Worm (Caenorhabditis elegans) whole organism, L4 larva: ENCODE data around the gene abu-15.

Source experiments
- F10B5.3 ChIP-seq: sonication (generic microtip); optimal IDR thresholded peaks from 2 replicates; lab custom pipeline; 2016; ENCODE audit warnings: mild to moderate bottlenecking, missing genetic modification characterization, missing compliant biosample characterization
- F37D6.2 ChIP-seq: sonication (generic microtip); optimal IDR thresholded peaks from 2 replicates; lab custom pipeline; 2016; ENCODE audit warnings: mild to moderate bottlenecking, missing genetic modification characterization, missing compliant biosample characterization
- F44E2.7 ChIP-seq: fragments of 200-800 bp; sonication (Bioruptor generic); IDR thresholded peaks from 2 replicates; pipeline ENCODE4 v2.1.2; 2022; ENCODE audit warnings: missing genetic modification characterization, missing compliant biosample characterization
- T26A8.4 ChIP-seq: fragments of 200-800 bp; sonication (Bioruptor generic); IDR thresholded peaks from 2 replicates; pipeline ENCODE4 v1.3.6; 2022; ENCODE audit warnings: missing genetic modification characterization, missing compliant biosample characterization
- Y105C5A.15 ChIP-seq: fragments of 200-800 bp; sonication (Bioruptor generic); IDR thresholded peaks from 2 replicates; pipeline ENCODE4 v1.3.6; 2022; ENCODE audit warnings: missing genetic modification characterization, missing compliant biosample characterization
- Y48G9A.11 ChIP-seq: fragments of 200-800 bp; sonication (Bioruptor generic); IDR thresholded peaks from 2 replicates; pipeline ENCODE4 v1.3.6; 2022; ENCODE audit warnings: missing genetic modification reagents, missing genetic modification characterization, missing compliant biosample characterization
- ZK337.2 ChIP-seq: fragments of 200-800 bp; sonication (Bioruptor generic); IDR thresholded peaks from 2 replicates; pipeline ENCODE4 v1.3.6; 2022; ENCODE audit warnings: missing genetic modification reagents, missing genetic modification characterization, missing compliant biosample characterization
- aha-1 ChIP-seq: fragments of 150-350 bp; peaks from one replicate; lab custom pipeline; 2014; ENCODE audit warnings: missing biosample characterization, missing genetic modification characterization
- ama-1 ChIP-seq: fragments of 150-350 bp; optimal IDR thresholded peaks from 2 replicates; lab custom pipeline; 2014; ENCODE audit warnings: inconsistent platforms, mixed read lengths
- ceh-20 ChIP-seq: fragments of 200-800 bp; sonication (Bioruptor generic); IDR thresholded peaks from 2 replicates; pipeline ENCODE4 v1.3.6; 2022; ENCODE audit warnings: missing genetic modification reagents, missing genetic modification characterization, missing compliant biosample characterization
- ceh-62 ChIP-seq: sonication (generic microtip); optimal IDR thresholded peaks from 2 replicates; lab custom pipeline; 2017; ENCODE audit warnings: missing biosample characterization, missing genetic modification characterization
- cey-2 ChIP-seq: sonication (generic microtip); optimal IDR thresholded peaks from 3 replicates; lab custom pipeline; 2017; ENCODE audit warnings: missing genetic modification characterization, mild to moderate bottlenecking, missing compliant biosample characterization, antibody characterized with exemption, borderline replicate concordance; ENCODE audit not compliant: insufficient read depth
- dmd-8 ChIP-seq: fragments of 200-800 bp; sonication (Bioruptor generic); IDR thresholded peaks from 2 replicates; pipeline ENCODE4 v1.3.6; 2022; ENCODE audit warnings: missing genetic modification characterization, missing compliant biosample characterization
- dpl-1 ChIP-seq: fragments of 150-350 bp; optimal IDR thresholded peaks from 2 replicates; lab custom pipeline; 2014; ENCODE audit warnings: missing biosample characterization, missing genetic modification reagents, missing genetic modification characterization
- duxl-1 ChIP-seq: sonication (generic microtip); optimal IDR thresholded peaks from 2 replicates; lab custom pipeline; 2016; ENCODE audit warnings: mild to moderate bottlenecking, missing genetic modification characterization, moderate library complexity, missing compliant biosample characterization; ENCODE audit not compliant: poor library complexity
- egl-43 ChIP-seq: fragments of 200-800 bp; sonication (Bioruptor generic); IDR thresholded peaks from 2 replicates; pipeline ENCODE4 v1.3.6; 2022; ENCODE audit warnings: missing genetic modification reagents, missing genetic modification characterization, missing compliant biosample characterization
- fos-1 ChIP-seq: fragments of 150-350 bp; optimal IDR thresholded peaks from 2 replicates; lab custom pipeline; 2014; ENCODE audit warnings: missing biosample characterization, missing genetic modification characterization
- hif-1 ChIP-seq, 2 experiments: sonication (generic microtip); optimal IDR thresholded peaks; 2 replicates each; lab custom pipeline; 2016 to 2017; ENCODE audit warnings: missing compliant biosample characterization in 2 of 2, missing genetic modification characterization in 2 of 2, missing genetic modification reagents in 2 of 2, missing genotype in 2 of 2, mild to moderate bottlenecking in 1 of 2
- hlh-11 ChIP-seq: fragments of 200-800 bp; sonication (Bioruptor generic); optimal IDR thresholded peaks from 2 replicates; lab custom pipeline; 2018; ENCODE audit warnings: mild to moderate bottlenecking, missing genetic modification characterization, missing compliant biosample characterization
- hlh-30 ChIP-seq: sonication (generic microtip); optimal IDR thresholded peaks from 2 replicates; lab custom pipeline; 2017; ENCODE audit warnings: antibody characterized with exemption, mild to moderate bottlenecking, missing genetic modification characterization, missing compliant biosample characterization; ENCODE audit not compliant: insufficient read depth
- lim-7 ChIP-seq: fragments of 200-800 bp; sonication (Bioruptor generic); IDR thresholded peaks from 2 replicates; pipeline ENCODE4 v1.3.6; 2022; ENCODE audit warnings: missing genetic modification characterization, missing compliant biosample characterization
- lin-1 ChIP-seq: fragments of 200-800 bp; sonication (Bioruptor generic); IDR thresholded peaks from 2 replicates; pipeline ENCODE4 v1.3.6; 2022; ENCODE audit warnings: missing genetic modification reagents, missing genetic modification characterization, missing compliant biosample characterization
- lin-13 ChIP-seq: fragments of 150-350 bp; optimal IDR thresholded peaks from 2 replicates; lab custom pipeline; 2014; ENCODE audit warnings: missing biosample characterization, missing genetic modification reagents, missing genetic modification characterization
- lin-15B ChIP-seq: fragments of 150-350 bp; sonication (generic microtip); optimal IDR thresholded peaks from 3 replicates; lab custom pipeline; 2014; ENCODE audit warnings: missing biosample characterization, missing genetic modification characterization
- lin-38 ChIP-seq: fragments of 200-800 bp; sonication (Bioruptor generic); IDR thresholded peaks from 2 replicates; pipeline ENCODE4 v1.3.6; 2022; ENCODE audit warnings: missing genetic modification reagents, missing genetic modification characterization, missing compliant biosample characterization
- lin-39 ChIP-seq: fragments of 150-350 bp; optimal IDR thresholded peaks from 2 replicates; lab custom pipeline; 2014; ENCODE audit warnings: missing biosample characterization, missing genetic modification reagents, missing genetic modification characterization
- madf-5 ChIP-seq, 2 experiments: fragments of 200-800 bp; sonication (Bioruptor generic); IDR thresholded peaks; 2 replicates each; pipeline ENCODE4 v1.3.6; 2022; ENCODE audit warnings: missing compliant biosample characterization in 2 of 2, missing genetic modification characterization in 2 of 2
- madf-9 ChIP-seq: fragments of 200-800 bp; sonication (Bioruptor generic); conservative IDR thresholded peaks from 2 replicates; pipeline ENCODE4 v1.3.6; 2022; ENCODE audit warnings: missing genetic modification reagents, missing genetic modification characterization, missing compliant biosample characterization
- mep-1 ChIP-seq: fragments of 150-350 bp; sonication (generic microtip); optimal IDR thresholded peaks from 3 replicates; lab custom pipeline; 2014; ENCODE audit warnings: missing biosample characterization, missing genetic modification characterization
- mxl-2 ChIP-seq: fragments of 200-800 bp; sonication (Bioruptor generic); conservative IDR thresholded peaks from 2 replicates; pipeline ENCODE4 v1.3.6; 2022; ENCODE audit warnings: missing genetic modification reagents, missing genetic modification characterization, missing compliant biosample characterization
- nhr-25 ChIP-seq: sonication (generic microtip); optimal IDR thresholded peaks from 2 replicates; lab custom pipeline; 2017; ENCODE audit warnings: missing genetic modification characterization, mild to moderate bottlenecking, missing compliant biosample characterization, antibody characterized with exemption, moderate library complexity, borderline replicate concordance; ENCODE audit not compliant: insufficient read depth
- nhr-6 ChIP-seq: fragments of 150-350 bp; optimal IDR thresholded peaks from 2 replicates; lab custom pipeline; 2014; ENCODE audit warnings: missing biosample characterization, missing genetic modification characterization
- nhr-76 ChIP-seq: fragments of 150-350 bp; optimal IDR thresholded peaks from 2 replicates; lab custom pipeline; 2014; ENCODE audit warnings: missing biosample characterization, missing genetic modification characterization
- nhr-77 ChIP-seq: fragments of 150-350 bp; optimal IDR thresholded peaks from 2 replicates; lab custom pipeline; 2014; ENCODE audit warnings: missing biosample characterization, missing genetic modification characterization
- pqm-1 ChIP-seq: sonication (generic microtip); optimal IDR thresholded peaks from 2 replicates; lab custom pipeline; 2017; ENCODE audit warnings: missing biosample characterization, missing genetic modification characterization
- spr-3 ChIP-seq: fragments of 200-800 bp; sonication (Bioruptor generic); optimal IDR thresholded peaks from 2 replicates; lab custom pipeline; 2018; ENCODE audit warnings: mild to moderate bottlenecking, missing genetic modification characterization, missing compliant biosample characterization
- tag-97 ChIP-seq: fragments of 200-800 bp; sonication (Bioruptor generic); IDR thresholded peaks from 2 replicates; pipeline ENCODE4 v1.3.6; 2022; ENCODE audit warnings: missing genetic modification characterization, missing compliant biosample characterization
- tra-1 ChIP-seq: fragments of 200-800 bp; sonication (Bioruptor generic); IDR thresholded peaks from 2 replicates; pipeline ENCODE4 v1.3.6; 2022; ENCODE audit warnings: missing genetic modification reagents, missing genetic modification characterization, missing compliant biosample characterization
- unc-62 ChIP-seq, 3 experiments: fragments of 150-350 bp in 1 of 3; sonication (generic microtip); optimal IDR thresholded peaks in 2 of 3; peaks in 1 of 3; 1 replicate in 1 of 3; 2 replicates in 2 of 3; lab custom pipeline; 2014 to 2017; ENCODE audit warnings: missing biosample characterization in 3 of 3, missing genetic modification characterization in 3 of 3, missing genetic modification reagents in 3 of 3, missing genotype in 1 of 3
- zfp-3 ChIP-seq: fragments of 200-800 bp; sonication (Bioruptor generic); conservative IDR thresholded peaks from 2 replicates; pipeline ENCODE4 v1.3.6; 2022; ENCODE audit warnings: missing genetic modification reagents, missing genetic modification characterization, missing compliant biosample characterization
- zip-2 ChIP-seq: fragments of 150-350 bp; optimal IDR thresholded peaks from 2 replicates; lab custom pipeline; 2014; ENCODE audit warnings: missing biosample characterization, missing genetic modification characterization

The abu-15 gene

ce11 chrV:5131380-5131779 is 27.0 kb upstream of the abu-15 start (continued):
- TF ChIP-seq tra-1 (GFP tag; lab: Robert Waterston, UW) (no peak), hlh-30 (tag; lab: Kevin White, UChicago) (peak; percentile 40), egl-43 (GFP tag; lab: Robert Waterston, UW) (no peak), unc-62 (GFP tag; optimal IDR thresholded peaks at IDR 0.05 in 1 of 2; lab: Kevin White, UChicago) (peak in 1 of 2 experiments; percentile 85), unc-62 (tag; optimal IDR thresholded peaks at IDR 0.05; lab: Kevin White, UChicago) (no peak), zfp-3 (GFP tag; lab: Robert Waterston, UW) (no peak), mep-1 (no peak), ZK337.2 (GFP tag; lab: Robert Waterston, UW) (no peak), F37D6.2 (tag; lab: Kevin White, UChicago) (no peak), hif-1 (tag; optimal IDR thresholded peaks at IDR 0.05; lab: Kevin White, UChicago) (peak in 1 of 2 experiments; percentile 46), mxl-2 (GFP tag; lab: Robert Waterston, UW) (no peak), T26A8.4 (GFP tag; lab: Robert Waterston, UW) (no peak), F10B5.3 (tag; lab: Kevin White, UChicago) (no peak), ceh-62 (tag; lab: Kevin White, UChicago) (no peak), lin-38 (no peak), cey-2 (tag; lab: Kevin White, UChicago) (no peak), lin-13 (GFP tag; lab: Kevin White, UChicago) (no peak), dpl-1 (GFP tag; lab: Kevin White, UChicago) (peak; percentile 20), lin-39 (tag; lab: Kevin White, UChicago) (no peak), ama-1 (lab: Kevin White, UChicago) (no peak), madf-5 (GFP tag; IDR thresholded peaks at IDR 0.05; lab: Robert Waterston, UW) (no peak), nhr-25 (tag; lab: Kevin White, UChicago) (no peak), Y48G9A.11 (no peak), zip-2 (tag; lab: Kevin White, UChicago) (peak; percentile 99), duxl-1 (tag; lab: Kevin White, UChicago) (no peak), Y105C5A.15 (GFP tag; lab: Robert Waterston, UW) (no peak), lin-15B (tag; lab: Kevin White, UChicago) (no peak), nhr-77 (tag; lab: Kevin White, UChicago) (peak; percentile 8), fos-1 (tag; lab: Kevin White, UChicago) (no peak), aha-1 (tag; lab: Kevin White, UChicago) (peak; percentile 70), nhr-76 (tag; lab: Kevin White, UChicago) (no peak), nhr-6 (tag; lab: Kevin White, UChicago) (peak; percentile 57), F44E2.7 (GFP tag; lab: Robert Waterston, UW) (no peak), tag-97 (no peak), hlh-11 (tag; lab: Kevin White, UChicago) (peak; percentile 19), spr-3 (no peak), lim-7 (GFP tag; lab: Robert Waterston, UW) (no peak), ceh-20 (no peak), lin-1 (GFP tag; lab: Robert Waterston, UW) (no peak)

- TF ChIP-seq pqm-1 (tag; lab: Kevin White, UChicago) (no peak), dpl-1 (GFP tag; lab: Kevin White, UChicago) (no peak), egl-43 (GFP tag; lab: Robert Waterston, UW) (no peak), fos-1 (tag; lab: Kevin White, UChicago) (no peak), madf-9 (no peak), lim-7 (GFP tag; lab: Robert Waterston, UW) (no peak), lin-38 (no peak), dmd-8 (no peak), aha-1 (tag; lab: Kevin White, UChicago) (no peak)
Observed at ce11 chrV:5132441-5132840, 26.0 kb upstream of the abu-15 start, which contains the start of gene F14F9.4. Gene F14F9.4 (plus strand): TSS chrV:5132741.
